Worm (Caenorhabditis elegans): ENCODE measurements around the gene Y54G2A.77.
A peak's percentile ranks its signal among the peaks of the same experiment; 100 is the strongest.

Y54G2A.77 gene

DNA sequence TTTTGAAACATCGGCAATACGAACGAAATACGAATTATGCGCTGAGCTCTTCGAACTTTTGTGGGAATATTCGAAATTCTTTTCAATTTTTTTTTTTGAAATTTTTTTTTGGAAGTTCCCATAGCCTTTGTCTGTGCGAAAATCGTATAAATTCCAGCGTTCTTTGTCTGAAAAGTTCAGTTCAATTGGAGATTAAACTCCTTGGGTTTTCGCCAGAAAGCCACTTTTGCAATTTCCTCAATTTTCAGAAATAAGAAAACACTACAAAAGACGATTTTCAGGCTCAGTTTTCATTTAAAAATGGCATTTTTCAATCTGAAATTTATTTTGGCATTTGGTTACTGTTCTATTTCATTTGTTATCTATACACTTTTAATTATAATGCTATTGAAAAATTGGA is 3.3 kb upstream of the Y54G2A.77 start, which contains the start of gene Y54G2A.38:
Y54G2A.38 (plus strand) TSS at position 301 of the 400 bp plus-strand sequence.
- TF ChIP-seq rnt-1 (tag; optimal IDR thresholded peaks at IDR 0.05) = no peak
- TF ChIP-seq ama-1 (optimal IDR thresholded peaks at IDR 0.05) = no peak
- TF ChIP-seq irx-1 (tag; optimal IDR thresholded peaks at IDR 0.05) = no peak
- no peak for TF ChIP-seq F16B12.6 (tag; optimal IDR thresholded peaks at IDR 0.05)
- no peak for TF ChIP-seq ceh-63 (GFP tag; optimal IDR thresholded peaks at IDR 0.05)
- TF ChIP-seq lin-15B (tag; optimal IDR thresholded peaks at IDR 0.05) = no peak
- TF ChIP-seq fos-1 (tag; optimal IDR thresholded peaks at IDR 0.05) = no peak
- TF ChIP-seq sptf-1 (tag; optimal IDR thresholded peaks at IDR 0.05) = no peak
- TF ChIP-seq C34B4.2 (tag; optimal IDR thresholded peaks at IDR 0.05) = no peak
- TF ChIP-seq nhr-85 (tag) = no peak
- TF ChIP-seq ceh-82 (tag; optimal IDR thresholded peaks at IDR 0.05) = no peak
- TF ChIP-seq egl-13 (tag; optimal IDR thresholded peaks at IDR 0.05) = no peak
- TF ChIP-seq nhr-71 (tag; optimal IDR thresholded peaks at IDR 0.05) = no peak
- no peak for TF ChIP-seq unc-30 (tag; optimal IDR thresholded peaks at IDR 0.05)
- TF ChIP-seq sup-37 (GFP tag; optimal IDR thresholded peaks at IDR 0.05) = no peak
- no peak for TF ChIP-seq C16A3.4 (tag; optimal IDR thresholded peaks at IDR 0.05)
- TF ChIP-seq tlp-1 (tag; optimal IDR thresholded peaks at IDR 0.05) = no peak
- no peak for TF ChIP-seq C04F5.9 (tag; optimal IDR thresholded peaks at IDR 0.05)
- no peak for TF ChIP-seq hpl-2 (GFP tag; optimal IDR thresholded peaks at IDR 0.05)
- no peak for TF ChIP-seq isw-1 (GFP tag; IDR thresholded peaks at IDR 0.05)

DNA sequence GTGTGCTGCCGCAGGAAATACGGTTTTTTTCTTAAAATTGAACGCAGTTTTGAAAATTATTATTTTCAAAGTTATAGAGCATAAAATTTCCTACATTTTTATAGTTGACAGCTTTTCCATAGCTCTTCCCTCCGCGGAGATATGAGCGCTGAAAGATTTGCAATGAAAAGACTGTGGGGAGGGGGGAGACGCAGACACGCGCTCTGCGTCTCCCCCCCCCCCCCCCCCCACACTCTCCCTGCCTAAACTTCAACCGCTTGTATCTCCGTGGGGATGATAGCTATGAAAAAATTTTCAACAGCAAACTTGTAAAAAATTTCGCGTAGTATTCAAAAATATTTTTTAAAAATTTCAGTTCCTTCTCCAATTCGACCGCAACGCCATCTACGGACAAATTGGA is 1.0 kb upstream of the Y54G2A.77 start:
- no peak for TF ChIP-seq nhr-20 (tag; optimal IDR thresholded peaks at IDR 0.05)
- no peak for TF ChIP-seq Y116A8C.19 (tag; optimal IDR thresholded peaks at IDR 0.05; ENCODE audit: borderline replicate concordance)
- TF ChIP-seq lin-14 (GFP tag; optimal IDR thresholded peaks at IDR 0.05) = no peak
- no peak for TF ChIP-seq nhr-47 (tag; optimal IDR thresholded peaks at IDR 0.05)
- TF ChIP-seq nhr-19 (GFP tag; conservative IDR thresholded peaks at IDR 0.05) = no peak
- no peak for TF ChIP-seq pag-3 (tag; optimal IDR thresholded peaks at IDR 0.05; ENCODE audit: borderline replicate concordance, insufficient read depth)
- no peak for TF ChIP-seq tlp-1 (tag; optimal IDR thresholded peaks at IDR 0.05)
- TF ChIP-seq sptf-1 (tag; optimal IDR thresholded peaks at IDR 0.05) = no peak
- TF ChIP-seq C34B4.2 (tag; optimal IDR thresholded peaks at IDR 0.05) = no peak
- no peak for TF ChIP-seq efl-1 (optimal IDR thresholded peaks at IDR 0.05)
- TF ChIP-seq efl-1 (GFP tag; optimal IDR thresholded peaks at IDR 0.05 in 1 of 2) = no peak
- no peak for TF ChIP-seq mef-2 (tag; optimal IDR thresholded peaks at IDR 0.05)
- TF ChIP-seq fkh-10 (GFP tag; optimal IDR thresholded peaks at IDR 0.05) = no peak
- no peak for TF ChIP-seq hlh-4 (tag; optimal IDR thresholded peaks at IDR 0.05)
- TF ChIP-seq ceh-88 (GFP tag; IDR thresholded peaks at IDR 0.05) = no peak
- TF ChIP-seq nhr-12 (tag; optimal IDR thresholded peaks at IDR 0.05) = no peak
- no peak for TF ChIP-seq xbp-1 (tag; optimal IDR thresholded peaks at IDR 0.05)

DNA sequence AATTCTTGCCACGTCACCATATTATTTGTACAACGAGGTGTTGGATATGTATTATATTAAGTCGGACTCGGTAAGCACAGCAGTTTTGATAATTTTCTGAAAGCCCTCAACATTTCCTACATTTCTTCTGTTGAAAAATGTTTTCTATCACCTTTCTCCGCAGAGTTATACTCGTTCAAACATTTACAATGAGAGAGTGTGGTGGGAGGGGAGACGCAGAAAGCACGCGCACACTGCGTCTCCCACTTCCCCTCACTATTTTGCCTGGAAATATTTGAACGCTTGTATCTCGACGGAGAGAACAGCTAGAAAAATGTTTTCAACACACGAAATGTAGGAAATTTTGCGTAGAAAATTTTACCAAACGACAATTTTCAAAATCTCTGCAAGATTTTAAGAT is 1.7 kb downstream of the Y54G2A.77 start:
- TF ChIP-seq fkh-8 (tag; optimal IDR thresholded peaks at IDR 0.05) = no peak
- TF ChIP-seq jun-1 (tag; optimal IDR thresholded peaks at IDR 0.05) = no peak
- no peak for TF ChIP-seq unc-62 (GFP tag; optimal IDR thresholded peaks at IDR 0.05)

DNA sequence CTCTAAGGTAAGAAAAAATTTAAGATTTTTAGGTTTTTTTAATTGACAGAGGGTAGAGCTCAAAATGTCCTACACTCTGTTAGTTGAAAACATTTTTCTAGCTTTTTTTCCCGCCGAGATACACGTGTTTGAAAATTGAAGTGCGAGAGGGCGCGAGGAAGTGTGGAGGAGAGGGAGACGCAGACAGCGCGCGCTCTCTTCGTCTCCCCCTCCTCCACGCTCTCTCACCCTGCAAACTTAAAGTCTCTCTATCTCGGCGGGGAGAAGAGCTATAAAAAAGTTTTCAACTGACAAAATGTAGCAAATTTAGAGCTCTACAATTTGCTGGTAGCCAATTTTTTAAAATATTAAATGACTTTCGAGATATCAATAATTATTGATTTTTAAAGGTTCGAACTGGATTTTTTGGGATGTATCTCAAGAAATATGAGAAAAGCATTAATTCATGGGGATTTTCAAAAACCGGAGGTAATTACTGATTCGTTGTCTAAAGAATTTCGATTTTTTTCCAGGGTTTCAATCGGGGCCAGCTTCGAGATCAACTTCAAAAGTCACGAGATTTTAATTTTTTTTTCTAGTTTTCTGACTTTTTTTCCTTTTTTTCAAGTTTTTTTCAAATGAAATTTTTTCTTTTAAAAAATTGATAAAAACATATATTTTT is 2.7 kb downstream of the Y54G2A.77 start:
- TF ChIP-seq ces-1 (GFP tag; optimal IDR thresholded peaks at IDR 0.05) (no peak), efl-1 (optimal IDR thresholded peaks at IDR 0.05) (no peak), efl-1 (GFP tag; optimal IDR thresholded peaks at IDR 0.05 in 1 of 2) (peak in 1 of 2 experiments; percentile 67), ztf-11 (tag; optimal IDR thresholded peaks at IDR 0.05) (no peak), lsy-2 (tag; optimal IDR thresholded peaks at IDR 0.05) (peak in 1 of 2 experiments; percentile 14), ama-1 (optimal IDR thresholded peaks at IDR 0.05) (peak; percentile 39), vab-15 (tag; optimal IDR thresholded peaks at IDR 0.05) (no peak), nhr-71 (tag; optimal IDR thresholded peaks at IDR 0.05) (no peak), egl-13 (tag; optimal IDR thresholded peaks at IDR 0.05) (no peak), hlh-17 (GFP tag; optimal IDR thresholded peaks at IDR 0.05; ENCODE audit: borderline replicate concordance) (no peak), ztf-4 (tag; optimal IDR thresholded peaks at IDR 0.05) (peak; percentile 6), fkh-10 (GFP tag; optimal IDR thresholded peaks at IDR 0.05) (no peak)

All from whole organism, L1 larva.